Worm (Caenorhabditis elegans) whole organism, young adult: ENCODE results near the gene cup-5.

ENCODE experiments used
- F10E7.11 ChIP-seq: sonication (generic microtip); optimal IDR thresholded peaks from 2 replicates; lab custom pipeline; 2017; ENCODE audit warnings: mild to moderate bottlenecking, missing genetic modification characterization, moderate library complexity, missing compliant biosample characterization
- ceh-79 ChIP-seq: sonication (generic microtip); optimal IDR thresholded peaks from 2 replicates; lab custom pipeline; 2017; ENCODE audit warnings: mild to moderate bottlenecking, missing genetic modification characterization, missing compliant biosample characterization
- egrh-3 ChIP-seq: fragments of 200-800 bp; sonication (Bioruptor generic); IDR thresholded peaks from 2 replicates; pipeline ENCODE4 v1.3.6; 2022; ENCODE audit warnings: missing genetic modification reagents, missing genetic modification characterization, missing compliant biosample characterization
- lin-35 ChIP-seq, 3 experiments: fragments of 150-350 bp in 2 of 3; sonication (generic microtip) in 1 of 3; optimal IDR thresholded peaks; 2 replicates each; lab custom pipeline; 2014 to 2018; ENCODE audit warnings: missing biosample characterization in 3 of 3, missing genetic modification characterization in 3 of 3, missing genetic modification reagents in 3 of 3
- lsy-27 ChIP-seq: sonication (generic microtip); optimal IDR thresholded peaks from 2 replicates; lab custom pipeline; 2017; ENCODE audit warnings: missing genetic modification characterization, mild to moderate bottlenecking, missing compliant biosample characterization, antibody characterized with exemption, missing genotype, borderline replicate concordance; ENCODE audit not compliant: insufficient read depth
- nhr-27 ChIP-seq: fragments of 200-800 bp; sonication (Bioruptor generic); optimal IDR thresholded peaks from 2 replicates; lab custom pipeline; 2018; ENCODE audit warnings: mild to moderate bottlenecking, missing genetic modification characterization, moderate library complexity, missing compliant biosample characterization
- pbrm-1 ChIP-seq: fragments of 200-800 bp; sonication (Bioruptor generic); IDR thresholded peaks from 2 replicates; pipeline ENCODE4 v1.3.6; 2022; ENCODE audit warnings: missing genetic modification reagents, missing genetic modification characterization, missing compliant biosample characterization

- TF ChIP-seq lin-35 (GFP tag; optimal IDR thresholded peaks at IDR 0.05; lab: Kevin White, UChicago) (no peak), nhr-27 (no peak), F10E7.11 (no peak), pbrm-1 (no peak), egrh-3 (GFP tag; lab: Robert Waterston, UW) (no peak), ceh-79 (tag; lab: Kevin White, UChicago) (no peak), lsy-27 (tag; lab: Kevin White, UChicago) (no peak)
Measured at ce11 chrIII:7566098-7566497, 17.9 kb upstream of the cup-5 start, which contains the start of gene ttr-32.
